Worm (Caenorhabditis elegans) whole organism, L4/young adult: ENCODE data around the gene Y54F10AR.1.

Source experiments
- W03F9.2 ChIP-seq: fragments of 150-350 bp; optimal IDR thresholded peaks from 2 replicates; lab custom pipeline; 2014; ENCODE audit warnings: missing biosample characterization, missing genetic modification characterization
- dao-5 ChIP-seq: sonication (generic microtip); optimal IDR thresholded peaks from 2 replicates; lab custom pipeline; 2016; ENCODE audit warnings: missing genotype, missing genetic modification characterization, moderate library complexity, missing compliant biosample characterization
- him-1 ChIP-seq: sonication (generic microtip); optimal IDR thresholded peaks from 2 replicates; lab custom pipeline; 2016; ENCODE audit warnings: missing genotype, missing genetic modification reagents, missing genetic modification characterization, missing compliant biosample characterization

- TF ChIP-seq W03F9.2 (tag; lab: Kevin White, UChicago) (no peak), him-1 (tag; lab: Kevin White, UChicago) (no peak), dao-5 (tag; lab: Kevin White, UChicago) (no peak)
Measured at ce11 chrIII:2618663-2619062, 43.2 kb upstream of the Y54F10AR.1 start, which contains the start of gene Y71H2B.4.
